Worm (Caenorhabditis elegans) whole organism, L1 larva: ENCODE results near the gene rpb-4.

ENCODE experiments used
- ama-1 ChIP-seq: fragments of 150-350 bp; optimal IDR thresholded peaks from 2 replicates; lab custom pipeline; 2014
- blmp-1 ChIP-seq: fragments of 150-350 bp; optimal IDR thresholded peaks from 2 replicates; lab custom pipeline; 2014; ENCODE audit warnings: missing biosample characterization, missing genetic modification characterization
- elt-2 ChIP-seq: sonication (generic microtip); optimal IDR thresholded peaks from 2 replicates; lab custom pipeline; 2016; ENCODE audit warnings: missing genetic modification characterization, mild to moderate bottlenecking, inconsistent platforms, missing compliant biosample characterization, missing genetic modification reagents
- fkh-4 ChIP-seq: sonication (generic microtip); optimal IDR thresholded peaks from 2 replicates; lab custom pipeline; 2016; ENCODE audit warnings: missing compliant biosample characterization, missing genetic modification characterization, borderline replicate concordance
- lin-13 ChIP-seq: fragments of 150-350 bp; optimal IDR thresholded peaks from 2 replicates; lab custom pipeline; 2014; ENCODE audit warnings: missing biosample characterization, missing genetic modification reagents, missing genetic modification characterization
- lin-15B ChIP-seq: fragments of 150-350 bp; sonication (generic microtip); optimal IDR thresholded peaks from 3 replicates; lab custom pipeline; 2014; ENCODE audit warnings: missing biosample characterization, missing genetic modification characterization
- lsy-2 ChIP-seq, 2 experiments: fragments of 150-350 bp; optimal IDR thresholded peaks; 2 replicates each; lab custom pipeline; 2014; ENCODE audit warnings: missing biosample characterization in 2 of 2, missing genetic modification characterization in 2 of 2
- nhr-11 ChIP-seq: fragments of 150-350 bp; optimal IDR thresholded peaks from 2 replicates; lab custom pipeline; 2014; ENCODE audit warnings: missing biosample characterization, missing genetic modification characterization
- pag-3 ChIP-seq: sonication (generic microtip); optimal IDR thresholded peaks from 2 replicates; lab custom pipeline; 2017; ENCODE audit warnings: missing genetic modification characterization, mild to moderate bottlenecking, missing compliant biosample characterization, antibody characterized with exemption, borderline replicate concordance; ENCODE audit not compliant: insufficient read depth
- skn-1 ChIP-seq: fragments of 150-350 bp; optimal IDR thresholded peaks from 2 replicates; lab custom pipeline; 2014; ENCODE audit warnings: missing biosample characterization, missing genetic modification characterization
- snpc-4 ChIP-seq: fragments of 150-350 bp; optimal IDR thresholded peaks from 2 replicates; lab custom pipeline; 2014; ENCODE audit warnings: missing biosample characterization, missing genetic modification characterization
- unc-62 ChIP-seq: fragments of 150-350 bp; optimal IDR thresholded peaks from 2 replicates; lab custom pipeline; 2014; ENCODE audit warnings: missing biosample characterization, missing genetic modification reagents, missing genetic modification characterization
- xbp-1 ChIP-seq: sonication (generic microtip); optimal IDR thresholded peaks from 2 replicates; lab custom pipeline; 2016; ENCODE audit warnings: missing genetic modification characterization, missing compliant biosample characterization

- TF ChIP-seq elt-2 (tag; lab: Kevin White, UChicago) = no peak
- no peak for TF ChIP-seq skn-1 (tag; lab: Kevin White, UChicago)
- TF ChIP-seq unc-62 = no peak
- TF ChIP-seq lin-13 = no peak
- no peak for TF ChIP-seq fkh-4 (tag; lab: Kevin White, UChicago)
- TF ChIP-seq ama-1 (lab: Kevin White, UChicago) = no peak
- TF ChIP-seq lin-15B (tag; lab: Kevin White, UChicago) = no peak
- no peak for TF ChIP-seq blmp-1 (tag; lab: Kevin White, UChicago)
- no peak for TF ChIP-seq nhr-11 (tag; lab: Kevin White, UChicago)
- no peak for TF ChIP-seq snpc-4 (tag; lab: Kevin White, UChicago)
- TF ChIP-seq xbp-1 = no peak
- TF ChIP-seq lsy-2 (tag; optimal IDR thresholded peaks at IDR 0.05; lab: Kevin White, UChicago) = no peak
- no peak for TF ChIP-seq pag-3 (tag; lab: Kevin White, UChicago)
These were observed 43.1 kb upstream of the rpb-4 start, which contains the start of gene npax-1 for ce11 chrII:7331224-7331623.
